Worm (Caenorhabditis elegans) whole organism, young adult: ENCODE data around the gene let-765.

Experiments used
- B0261.1 ChIP-seq: sonication (generic microtip); optimal IDR thresholded peaks from 2 replicates; lab custom pipeline; 2016; ENCODE audit warnings: mild to moderate bottlenecking, missing genetic modification characterization, moderate library complexity, missing compliant biosample characterization
- F49E8.2 ChIP-seq: sonication (generic microtip); optimal IDR thresholded peaks from 3 replicates; lab custom pipeline; 2017; ENCODE audit warnings: missing genetic modification characterization, mild to moderate bottlenecking, missing compliant biosample characterization, antibody characterized with exemption, moderate library complexity; ENCODE audit not compliant: insufficient read depth
- Y53G8AR.9 ChIP-seq: fragments of 200-800 bp; sonication (Bioruptor generic); conservative IDR thresholded peaks from 2 replicates; pipeline ENCODE4 v1.3.6; 2022; ENCODE audit warnings: missing genetic modification reagents, missing genetic modification characterization, missing compliant biosample characterization
- ceh-58 ChIP-seq: fragments of 200-800 bp; sonication (Bioruptor generic); IDR thresholded peaks from 2 replicates; pipeline ENCODE4 v1.3.6; 2022; ENCODE audit warnings: missing genetic modification characterization, missing compliant biosample characterization
- hlh-12 ChIP-seq: sonication (generic microtip); optimal IDR thresholded peaks from 2 replicates; lab custom pipeline; 2016; ENCODE audit warnings: missing genetic modification characterization, missing compliant biosample characterization
- hrde-1 ChIP-seq: sonication (generic microtip); optimal IDR thresholded peaks from 2 replicates; lab custom pipeline; 2016; ENCODE audit warnings: missing genetic modification characterization, mild to moderate bottlenecking, missing compliant biosample characterization, moderate library complexity, missing genotype, missing genetic modification reagents, borderline replicate concordance
- sptf-2 ChIP-seq: fragments of 200-800 bp; sonication (Bioruptor generic); optimal IDR thresholded peaks from 2 replicates; lab custom pipeline; 2018; ENCODE audit warnings: mild to moderate bottlenecking, missing genetic modification characterization, missing compliant biosample characterization
- tbx-9 ChIP-seq: sonication (generic microtip); optimal IDR thresholded peaks from 2 replicates; lab custom pipeline; 2016; ENCODE audit warnings: borderline replicate concordance, missing genetic modification characterization, inconsistent platforms, missing compliant biosample characterization
- unc-62 ChIP-seq: fragments of 150-350 bp; optimal IDR thresholded peaks from 2 replicates; lab custom pipeline; 2014; ENCODE audit warnings: missing biosample characterization, missing genetic modification reagents, missing genetic modification characterization
- zfh-2 ChIP-seq: fragments of 200-800 bp; sonication (Bioruptor generic); conservative IDR thresholded peaks from 2 replicates; pipeline ENCODE4 v1.3.6; 2022; ENCODE audit warnings: missing genetic modification reagents, missing genetic modification characterization, missing compliant biosample characterization
- zim-3 ChIP-seq: sonication (generic microtip); optimal IDR thresholded peaks from 2 replicates; lab custom pipeline; 2017; ENCODE audit warnings: mild to moderate bottlenecking, missing genetic modification characterization, moderate library complexity, missing compliant biosample characterization
- ztf-22 ChIP-seq: fragments of 200-800 bp; sonication (Bioruptor generic); optimal IDR thresholded peaks from 2 replicates; lab custom pipeline; 2018; ENCODE audit warnings: mild to moderate bottlenecking, missing genetic modification characterization, moderate library complexity, missing compliant biosample characterization

DNA sequence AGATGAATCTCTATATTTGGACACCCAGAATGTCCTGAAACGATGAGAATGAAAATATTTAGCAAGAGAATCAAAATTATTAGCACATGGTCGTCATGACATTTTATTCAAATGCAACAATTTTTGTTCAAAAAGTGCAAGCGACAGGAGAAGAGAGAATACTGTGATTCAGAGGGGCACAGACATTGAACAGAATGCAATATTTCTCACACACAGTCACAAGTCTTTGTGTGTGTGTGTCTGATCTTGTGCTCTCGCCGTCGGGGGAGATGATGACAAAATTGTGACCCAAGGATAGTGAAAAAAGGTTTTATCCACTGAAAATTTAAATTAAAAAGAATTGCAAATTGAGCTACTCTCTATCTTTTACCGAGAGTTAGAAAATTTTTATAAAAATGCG is 2.2 kb upstream of the let-765 start:
- no peak for TF ChIP-seq hrde-1 (tag; lab: Kevin White, UChicago)
- TF ChIP-seq ceh-58 (GFP tag; lab: Robert Waterston, UW), result no peak
- no peak for TF ChIP-seq Y53G8AR.9 (GFP tag; lab: Robert Waterston, UW)
- TF ChIP-seq F49E8.2 (tag; lab: Kevin White, UChicago), result no peak
- no peak for TF ChIP-seq sptf-2
- no peak for TF ChIP-seq B0261.1 (tag; lab: Kevin White, UChicago)
- TF ChIP-seq tbx-9 (tag; lab: Kevin White, UChicago), result no peak
- no peak for TF ChIP-seq ztf-22
- no peak for TF ChIP-seq unc-62 (GFP tag; lab: Kevin White, UChicago)
- TF ChIP-seq zfh-2 (GFP tag; lab: Robert Waterston, UW), result no peak
- TF ChIP-seq zim-3, result no peak
- no peak for TF ChIP-seq hlh-12 (tag; lab: Kevin White, UChicago)
